Worm (Caenorhabditis elegans) whole organism, late embryonic: ENCODE measurements around the gene R08A2.1.

ENCODE experiments used
- F13H6.1 ChIP-seq: sonication (generic microtip); optimal IDR thresholded peaks from 2 replicates; lab custom pipeline; 2016; ENCODE audit warnings: missing genetic modification characterization, missing compliant biosample characterization
- fkh-10 ChIP-seq: fragments of 150-350 bp; optimal IDR thresholded peaks from 2 replicates; lab custom pipeline; 2014; ENCODE audit warnings: missing biosample characterization, missing genetic modification reagents, missing genetic modification characterization
- fkh-6 ChIP-seq: sonication (generic microtip); optimal IDR thresholded peaks from 2 replicates; lab custom pipeline; 2016; ENCODE audit warnings: missing genetic modification characterization, missing compliant biosample characterization
- nhr-232 ChIP-seq: sonication (generic microtip); optimal IDR thresholded peaks from 2 replicates; lab custom pipeline; 2016; ENCODE audit warnings: missing genetic modification characterization, missing compliant biosample characterization
- pha-4 ChIP-seq: fragments of 150-350 bp; optimal IDR thresholded peaks from 2 replicates; lab custom pipeline; 2018; ENCODE audit warnings: missing biosample characterization, missing genetic modification reagents, missing genetic modification characterization
- pros-1 ChIP-seq: fragments of 150-350 bp; optimal IDR thresholded peaks from 2 replicates; lab custom pipeline; 2014; ENCODE audit warnings: missing biosample characterization, missing genetic modification reagents, missing genetic modification characterization
- ttx-3 ChIP-seq: sonication (generic microtip); optimal IDR thresholded peaks from 2 replicates; lab custom pipeline; 2016; ENCODE audit warnings: missing genetic modification reagents, missing genetic modification characterization, missing compliant biosample characterization

DNA sequence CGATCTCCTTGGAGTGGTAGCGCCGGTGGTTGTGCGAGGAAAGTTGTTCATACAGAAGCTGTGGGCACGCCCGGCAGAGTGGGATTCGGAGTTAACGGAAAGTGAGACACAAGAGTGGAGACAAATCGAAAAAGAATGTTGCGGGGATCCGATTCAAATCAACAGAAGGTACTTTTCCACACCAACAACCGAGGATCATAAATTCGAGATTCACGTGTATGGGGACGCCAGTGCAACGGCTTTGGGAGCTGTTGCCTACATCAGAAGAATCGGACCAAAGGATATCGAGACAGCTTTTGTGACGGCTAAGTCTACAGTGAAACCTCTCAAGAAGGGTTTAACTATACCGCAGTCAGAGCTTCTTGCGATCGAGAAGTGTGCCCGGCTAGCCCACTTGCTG, 44.2 kb upstream of the R08A2.1 start:
- no peak for TF ChIP-seq fkh-6 (tag; lab: Kevin White, UChicago)
- no peak for TF ChIP-seq pros-1 (tag; lab: Kevin White, UChicago)
- no peak for TF ChIP-seq pha-4 (tag; lab: Kevin White, UChicago)
- TF ChIP-seq ttx-3 (tag; lab: Kevin White, UChicago), result no peak
- TF ChIP-seq nhr-232 (tag; lab: Kevin White, UChicago), result no peak
- TF ChIP-seq fkh-10 (GFP tag; lab: Kevin White, UChicago), result no peak
- TF ChIP-seq F13H6.1, result no peak
